Worm (Caenorhabditis elegans) whole organism, L4 larva: ENCODE data around the gene cyp-25A1.

Source experiments
- F26F4.8 ChIP-seq: fragments of 200-800 bp; sonication (Bioruptor generic); conservative IDR thresholded peaks from 2 replicates; pipeline ENCODE4 v1.3.6; 2022; ENCODE audit warnings: missing genetic modification characterization, missing compliant biosample characterization
- F44E2.7 ChIP-seq: fragments of 200-800 bp; sonication (Bioruptor generic); IDR thresholded peaks from 2 replicates; pipeline ENCODE4 v2.1.2; 2022; ENCODE audit warnings: missing genetic modification characterization, missing compliant biosample characterization
- F49E8.2 ChIP-seq: sonication (generic microtip); optimal IDR thresholded peaks from 2 replicates; lab custom pipeline; 2016; ENCODE audit warnings: missing compliant biosample characterization, mild to moderate bottlenecking, missing genetic modification characterization, borderline replicate concordance
- T26A8.4 ChIP-seq: fragments of 200-800 bp; sonication (Bioruptor generic); IDR thresholded peaks from 2 replicates; pipeline ENCODE4 v1.3.6; 2022; ENCODE audit warnings: missing genetic modification characterization, missing compliant biosample characterization
- Y48G9A.11 ChIP-seq: fragments of 200-800 bp; sonication (Bioruptor generic); IDR thresholded peaks from 2 replicates; pipeline ENCODE4 v1.3.6; 2022; ENCODE audit warnings: missing genetic modification reagents, missing genetic modification characterization, missing compliant biosample characterization
- ZK546.5 ChIP-seq, 2 experiments: sonication (generic microtip); optimal IDR thresholded peaks; 2 replicates each; lab custom pipeline; 2017; ENCODE audit warnings: missing biosample characterization in 2 of 2, missing genetic modification characterization in 2 of 2
- aha-1 ChIP-seq: fragments of 150-350 bp; peaks from one replicate; lab custom pipeline; 2014; ENCODE audit warnings: missing biosample characterization, missing genetic modification characterization
- aly-2 ChIP-seq: sonication (generic microtip); optimal IDR thresholded peaks from 2 replicates; lab custom pipeline; 2018; ENCODE audit warnings: missing biosample characterization, missing genetic modification characterization
- ama-1 ChIP-seq: fragments of 150-350 bp; optimal IDR thresholded peaks from 2 replicates; lab custom pipeline; 2014; ENCODE audit warnings: inconsistent platforms, mixed read lengths
- attf-4 ChIP-seq: sonication (generic microtip); optimal IDR thresholded peaks from 3 replicates; lab custom pipeline; 2017; ENCODE audit warnings: missing biosample characterization, missing genetic modification characterization
- ceh-20 ChIP-seq: fragments of 200-800 bp; sonication (Bioruptor generic); IDR thresholded peaks from 2 replicates; pipeline ENCODE4 v1.3.6; 2022; ENCODE audit warnings: missing genetic modification reagents, missing genetic modification characterization, missing compliant biosample characterization
- ces-1 ChIP-seq: fragments of 150-350 bp; sonication (generic microtip); optimal IDR thresholded peaks from 4 replicates; lab custom pipeline; 2014; ENCODE audit warnings: missing biosample characterization, missing genetic modification reagents, missing genetic modification characterization
- ctbp-1 ChIP-seq: fragments of 200-800 bp; sonication (Bioruptor generic); IDR thresholded peaks from 2 replicates; pipeline ENCODE4 v1.3.6; 2022; ENCODE audit warnings: missing genetic modification reagents, missing genetic modification characterization, missing compliant biosample characterization
- daf-16 ChIP-seq, 3 experiments: sonication (generic microtip); optimal IDR thresholded peaks; 2 replicates each; lab custom pipeline; 2016 to 2017; ENCODE audit warnings: missing genetic modification characterization in 3 of 3, missing genetic modification reagents in 3 of 3, mild to moderate bottlenecking in 2 of 3, missing compliant biosample characterization in 2 of 3, missing biosample characterization in 1 of 3, moderate library complexity in 1 of 3
- daf-19 ChIP-seq: fragments of 200-800 bp; sonication (Bioruptor generic); conservative IDR thresholded peaks from 2 replicates; pipeline ENCODE4 v1.3.6; 2022; ENCODE audit warnings: missing genetic modification characterization, missing compliant biosample characterization
- dpl-1 ChIP-seq: fragments of 150-350 bp; optimal IDR thresholded peaks from 2 replicates; lab custom pipeline; 2014; ENCODE audit warnings: missing biosample characterization, missing genetic modification reagents, missing genetic modification characterization
- dve-1 ChIP-seq: sonication (generic microtip); optimal IDR thresholded peaks from 2 replicates; lab custom pipeline; 2017; ENCODE audit warnings: antibody characterized with exemption, mild to moderate bottlenecking, missing genetic modification characterization, missing compliant biosample characterization; ENCODE audit not compliant: insufficient read depth
- egl-27 ChIP-seq: sonication (generic microtip); optimal IDR thresholded peaks from 3 replicates; lab custom pipeline; 2017; ENCODE audit warnings: missing biosample characterization, missing genetic modification reagents, missing genetic modification characterization
- egl-43 ChIP-seq: fragments of 200-800 bp; sonication (Bioruptor generic); IDR thresholded peaks from 2 replicates; pipeline ENCODE4 v1.3.6; 2022; ENCODE audit warnings: missing genetic modification reagents, missing genetic modification characterization, missing compliant biosample characterization
- fkh-10 ChIP-seq: fragments of 150-350 bp; optimal IDR thresholded peaks from 2 replicates; lab custom pipeline; 2014; ENCODE audit warnings: missing biosample characterization, missing genetic modification reagents, missing genetic modification characterization
- fos-1 ChIP-seq: fragments of 150-350 bp; optimal IDR thresholded peaks from 2 replicates; lab custom pipeline; 2014; ENCODE audit warnings: missing biosample characterization, missing genetic modification characterization
- gei-8 ChIP-seq: fragments of 200-800 bp; sonication (Bioruptor generic); optimal IDR thresholded peaks from 2 replicates; lab custom pipeline; 2018; ENCODE audit warnings: mild to moderate bottlenecking, missing genetic modification characterization, missing compliant biosample characterization
- hlh-11 ChIP-seq: fragments of 200-800 bp; sonication (Bioruptor generic); optimal IDR thresholded peaks from 2 replicates; lab custom pipeline; 2018; ENCODE audit warnings: mild to moderate bottlenecking, missing genetic modification characterization, missing compliant biosample characterization
- hlh-30 ChIP-seq: sonication (generic microtip); optimal IDR thresholded peaks from 2 replicates; lab custom pipeline; 2017; ENCODE audit warnings: antibody characterized with exemption, mild to moderate bottlenecking, missing genetic modification characterization, missing compliant biosample characterization; ENCODE audit not compliant: insufficient read depth
- lin-29 ChIP-seq: fragments of 200-800 bp; sonication (Bioruptor generic); IDR thresholded peaks from 2 replicates; pipeline ENCODE4 v1.3.6; 2022; ENCODE audit warnings: missing genetic modification reagents, missing genetic modification characterization, missing compliant biosample characterization
- lin-38 ChIP-seq: fragments of 200-800 bp; sonication (Bioruptor generic); IDR thresholded peaks from 2 replicates; pipeline ENCODE4 v1.3.6; 2022; ENCODE audit warnings: missing genetic modification reagents, missing genetic modification characterization, missing compliant biosample characterization
- lin-39 ChIP-seq: fragments of 150-350 bp; optimal IDR thresholded peaks from 2 replicates; lab custom pipeline; 2014; ENCODE audit warnings: missing biosample characterization, missing genetic modification reagents, missing genetic modification characterization
- lir-3 ChIP-seq: sonication (generic microtip); optimal IDR thresholded peaks from 2 replicates; lab custom pipeline; 2016; ENCODE audit warnings: mild to moderate bottlenecking, missing genetic modification characterization, missing compliant biosample characterization
- madf-5 ChIP-seq, 2 experiments: fragments of 200-800 bp; sonication (Bioruptor generic); IDR thresholded peaks; 2 replicates each; pipeline ENCODE4 v1.3.6; 2022; ENCODE audit warnings: missing compliant biosample characterization in 2 of 2, missing genetic modification characterization in 2 of 2
- mes-2 ChIP-seq: sonication (generic microtip); optimal IDR thresholded peaks from 2 replicates; lab custom pipeline; 2016; ENCODE audit warnings: missing genotype, mild to moderate bottlenecking, missing genetic modification characterization, missing compliant biosample characterization; ENCODE audit not compliant: poor library complexity, severe bottlenecking
- mxl-3 ChIP-seq: fragments of 200-800 bp; sonication (Bioruptor generic); optimal IDR thresholded peaks from 2 replicates; lab custom pipeline; 2018; ENCODE audit warnings: mild to moderate bottlenecking, missing genetic modification characterization, missing compliant biosample characterization
- nhr-10 ChIP-seq: fragments of 150-350 bp; optimal IDR thresholded peaks from 2 replicates; lab custom pipeline; 2014; ENCODE audit warnings: missing biosample characterization, missing genetic modification characterization
- nhr-111 ChIP-seq: fragments of 200-800 bp; sonication (Bioruptor generic); optimal IDR thresholded peaks from 2 replicates; lab custom pipeline; 2018; ENCODE audit warnings: mild to moderate bottlenecking, missing genetic modification characterization, missing compliant biosample characterization
- nhr-25 ChIP-seq: sonication (generic microtip); optimal IDR thresholded peaks from 2 replicates; lab custom pipeline; 2017; ENCODE audit warnings: missing genetic modification characterization, mild to moderate bottlenecking, missing compliant biosample characterization, antibody characterized with exemption, moderate library complexity, borderline replicate concordance; ENCODE audit not compliant: insufficient read depth
- nhr-76 ChIP-seq: fragments of 150-350 bp; optimal IDR thresholded peaks from 2 replicates; lab custom pipeline; 2014; ENCODE audit warnings: missing biosample characterization, missing genetic modification characterization
- nhr-77 ChIP-seq: fragments of 150-350 bp; optimal IDR thresholded peaks from 2 replicates; lab custom pipeline; 2014; ENCODE audit warnings: missing biosample characterization, missing genetic modification characterization
- pha-4 ChIP-seq, 2 experiments: fragments of 150-350 bp in 1 of 2; fragments of 200-800 bp in 1 of 2; sonication (Bioruptor generic) in 1 of 2; IDR thresholded peaks in 1 of 2; optimal IDR thresholded peaks in 1 of 2; 2 replicates each; pipeline versions ENCODE4 v1.3.6 to Lab custom; 2014 to 2022; ENCODE audit warnings: missing genetic modification characterization in 2 of 2, missing genetic modification reagents in 2 of 2, missing biosample characterization in 1 of 2, missing compliant biosample characterization in 1 of 2
- php-3 ChIP-seq: fragments of 200-800 bp; sonication (Bioruptor generic); IDR thresholded peaks from 2 replicates; pipeline ENCODE4 v1.3.6; 2022; ENCODE audit warnings: missing genetic modification reagents, missing genetic modification characterization, missing compliant biosample characterization
- rbr-2 ChIP-seq: sonication (generic microtip); optimal IDR thresholded peaks from 2 replicates; lab custom pipeline; 2016; ENCODE audit warnings: missing genotype, missing genetic modification characterization, missing compliant biosample characterization
- saeg-2 ChIP-seq: fragments of 200-800 bp; sonication (Bioruptor generic); IDR thresholded peaks from 2 replicates; pipeline ENCODE4 v1.3.6; 2022; ENCODE audit warnings: missing genetic modification reagents, missing genetic modification characterization, missing compliant biosample characterization
- snpc-1.2 ChIP-seq: fragments of 200-800 bp; sonication (Bioruptor generic); IDR thresholded peaks from 2 replicates; pipeline ENCODE4 v1.3.6; 2022; ENCODE audit warnings: missing genetic modification reagents, missing genetic modification characterization, missing compliant biosample characterization
- snpc-4 ChIP-seq: fragments of 150-350 bp; optimal IDR thresholded peaks from 2 replicates; lab custom pipeline; 2014; ENCODE audit warnings: missing biosample characterization, missing genetic modification characterization
- tra-1 ChIP-seq: fragments of 200-800 bp; sonication (Bioruptor generic); IDR thresholded peaks from 2 replicates; pipeline ENCODE4 v1.3.6; 2022; ENCODE audit warnings: missing genetic modification reagents, missing genetic modification characterization, missing compliant biosample characterization
- unc-62 ChIP-seq, 3 experiments: fragments of 150-350 bp in 1 of 3; sonication (generic microtip); optimal IDR thresholded peaks in 2 of 3; peaks in 1 of 3; 1 replicate in 1 of 3; 2 replicates in 2 of 3; lab custom pipeline; 2014 to 2017; ENCODE audit warnings: missing biosample characterization in 3 of 3, missing genetic modification characterization in 3 of 3, missing genetic modification reagents in 3 of 3, missing genotype in 1 of 3
- vab-7 ChIP-seq: fragments of 200-800 bp; sonication (Bioruptor generic); IDR thresholded peaks from 2 replicates; pipeline ENCODE4 v1.3.6; 2022; ENCODE audit warnings: missing genetic modification reagents, missing genetic modification characterization, missing compliant biosample characterization
- zag-1 ChIP-seq: fragments of 150-350 bp; optimal IDR thresholded peaks from 2 replicates; lab custom pipeline; 2014; ENCODE audit warnings: missing biosample characterization, missing genetic modification characterization
- zip-11 ChIP-seq: fragments of 200-800 bp; sonication (Bioruptor generic); IDR thresholded peaks from 2 replicates; pipeline ENCODE4 v1.3.6; 2022; ENCODE audit warnings: missing genetic modification characterization, missing compliant biosample characterization
- zip-2 ChIP-seq: fragments of 150-350 bp; optimal IDR thresholded peaks from 2 replicates; lab custom pipeline; 2014; ENCODE audit warnings: missing biosample characterization, missing genetic modification characterization
- ztf-11 ChIP-seq: fragments of 150-350 bp; optimal IDR thresholded peaks from 2 replicates; lab custom pipeline; 2014; ENCODE audit warnings: missing biosample characterization, missing genetic modification characterization
- ztf-7 ChIP-seq: fragments of 150-350 bp; optimal IDR thresholded peaks from 2 replicates; lab custom pipeline; 2014; ENCODE audit warnings: missing biosample characterization, missing genetic modification characterization

Gene cyp-25A1

ce11 chrIII:3820134-3820533 lies 12.3 kb upstream of the cyp-25A1 start (continued):
- TF ChIP-seq egl-27 (tag; lab: Kevin White, UChicago) = no peak
- TF ChIP-seq ZK546.5 (tag; optimal IDR thresholded peaks at IDR 0.05; lab: Kevin White, UChicago) = no peak
- no peak for TF ChIP-seq ces-1
- no peak for TF ChIP-seq nhr-10
- no peak for TF ChIP-seq unc-62 (GFP tag; optimal IDR thresholded peaks at IDR 0.05 in 1 of 2; lab: Kevin White, UChicago)
- no peak for TF ChIP-seq unc-62 (tag; optimal IDR thresholded peaks at IDR 0.05; lab: Kevin White, UChicago)
- peak; percentile 61 for TF ChIP-seq aha-1 (tag; lab: Kevin White, UChicago)
- no peak for TF ChIP-seq daf-16 (GFP tag; optimal IDR thresholded peaks at IDR 0.05; lab: Kevin White, UChicago)
- TF ChIP-seq daf-16 (tag; optimal IDR thresholded peaks at IDR 0.05; lab: Kevin White, UChicago) = peak; percentile 12
- no peak for TF ChIP-seq lin-39
- no peak for TF ChIP-seq pha-4 (GFP tag; IDR thresholded peaks at IDR 0.05; lab: Robert Waterston, UW)
- TF ChIP-seq pha-4 (tag; optimal IDR thresholded peaks at IDR 0.05; lab: Kevin White, UChicago) = no peak
- TF ChIP-seq nhr-25 (tag; lab: Kevin White, UChicago) = peak; percentile 23
- TF ChIP-seq vab-7 = no peak
- TF ChIP-seq ztf-7 = peak; percentile 8
- no peak for TF ChIP-seq php-3
- peak; percentile 78 for TF ChIP-seq dve-1
- no peak for TF ChIP-seq F44E2.7 (GFP tag; lab: Robert Waterston, UW)
- no peak for TF ChIP-seq fos-1 (tag; lab: Kevin White, UChicago)
- no peak for TF ChIP-seq ztf-11 (tag; lab: Kevin White, UChicago)
- no peak for TF ChIP-seq ama-1 (lab: Kevin White, UChicago)
- peak; percentile 93 for TF ChIP-seq hlh-30 (tag; lab: Kevin White, UChicago)
- TF ChIP-seq zip-2 (tag; lab: Kevin White, UChicago) = no peak
- peak; percentile 67 for TF ChIP-seq T26A8.4 (GFP tag; lab: Robert Waterston, UW)
- no peak for TF ChIP-seq daf-19 (GFP tag; lab: Robert Waterston, UW)
- no peak for TF ChIP-seq F49E8.2 (tag; lab: Kevin White, UChicago)
- peak; percentile 64 for TF ChIP-seq mes-2 (tag; lab: Kevin White, UChicago)
- no peak for TF ChIP-seq gei-8 (GFP tag; lab: Kevin White, UChicago)
- TF ChIP-seq rbr-2 (tag; lab: Kevin White, UChicago) = peak; percentile 50
- TF ChIP-seq lir-3 = no peak
- TF ChIP-seq lin-38 (GFP tag; lab: Robert Waterston, UW) = no peak
- TF ChIP-seq tra-1 (GFP tag; lab: Robert Waterston, UW) = no peak
- peak; percentile 80 for TF ChIP-seq mxl-3 (GFP tag; lab: Kevin White, UChicago)
- no peak for TF ChIP-seq snpc-1.2
- no peak for TF ChIP-seq fkh-10 (GFP tag; lab: Kevin White, UChicago)
- TF ChIP-seq ceh-20 (GFP tag; lab: Robert Waterston, UW) = 0 out of 2 replicates have a peak, but pooled peaks have one; percentile 10
- peak; percentile 77 for TF ChIP-seq nhr-77 (tag; lab: Kevin White, UChicago)
- TF ChIP-seq hlh-11 (tag; lab: Kevin White, UChicago) = peak; percentile 91
- TF ChIP-seq egl-43 (GFP tag; lab: Robert Waterston, UW) = peak; percentile 78
- peak; percentile 46 for TF ChIP-seq dpl-1 (GFP tag; lab: Kevin White, UChicago)
- no peak for TF ChIP-seq attf-4 (tag; lab: Kevin White, UChicago)
- no peak for TF ChIP-seq Y48G9A.11 (GFP tag; lab: Robert Waterston, UW)
- TF ChIP-seq madf-5 (GFP tag; IDR thresholded peaks at IDR 0.05; lab: Robert Waterston, UW) = no peak
- TF ChIP-seq saeg-2 = no peak
- no peak for TF ChIP-seq nhr-111 (GFP tag; lab: Kevin White, UChicago)
- no peak for TF ChIP-seq snpc-4 (tag; lab: Kevin White, UChicago)
- TF ChIP-seq zip-11 = no peak
- no peak for TF ChIP-seq zag-1 (tag; lab: Kevin White, UChicago)
- no peak for TF ChIP-seq nhr-76 (tag; lab: Kevin White, UChicago)
- TF ChIP-seq ctbp-1 = peak; percentile 9; the same call in 1 of the 2 replicates
- no peak for TF ChIP-seq aly-2
- TF ChIP-seq F26F4.8 (GFP tag; lab: Robert Waterston, UW) = no peak
- no peak for TF ChIP-seq lin-29 (GFP tag; lab: Robert Waterston, UW)
